Fruit fly (Drosophila melanogaster) whole organism, pupa: ENCODE measurements around the gene comm.

ENCODE experiments used
- CG10348 ChIP-seq: fragments of 200-800 bp; sonication (Bioruptor generic); IDR thresholded peaks from 2 replicates; pipeline ENCODE4 v1.3.6; 2022; ENCODE audit warnings: missing biosample characterization, missing genetic modification characterization
- CG13204 ChIP-seq: fragments of 200-800 bp; sonication (Bioruptor generic); optimal IDR thresholded peaks from 2 replicates; lab custom pipeline; 2018; ENCODE audit warnings: missing biosample characterization, mild to moderate bottlenecking, missing genetic modification characterization, moderate library complexity
- CG14655 ChIP-seq: fragments of 200-800 bp; sonication (Bioruptor generic); optimal IDR thresholded peaks from 3 replicates; lab custom pipeline; 2017; ENCODE audit warnings: mild to moderate bottlenecking, missing biosample characterization, missing genetic modification reagents, missing genetic modification characterization
- CG15710 ChIP-seq: fragments of 200-800 bp; sonication (Bioruptor generic); optimal IDR thresholded peaks from 2 replicates; lab custom pipeline; 2018; ENCODE audit warnings: missing biosample characterization, mild to moderate bottlenecking, missing genetic modification characterization, moderate library complexity
- CG32121 ChIP-seq: fragments of 200-800 bp; sonication (Bioruptor generic); IDR thresholded peaks from 2 replicates; pipeline ENCODE4 v1.3.6; 2022; ENCODE audit warnings: missing biosample characterization, missing genetic modification characterization
- CG8159 ChIP-seq: fragments of 200-800 bp; sonication (Bioruptor generic); optimal IDR thresholded peaks from 3 replicates; lab custom pipeline; 2018; ENCODE audit warnings: missing biosample characterization, mild to moderate bottlenecking, missing genetic modification characterization, moderate library complexity
- D1 ChIP-seq: fragments of 200-800 bp; sonication (Bioruptor generic); optimal IDR thresholded peaks from 2 replicates; lab custom pipeline; 2018; ENCODE audit warnings: missing biosample characterization, mild to moderate bottlenecking, missing genetic modification characterization, moderate library complexity
- Ets98B ChIP-seq: fragments of 200-800 bp; sonication (Bioruptor generic); IDR thresholded peaks from 2 replicates; pipeline ENCODE4 v1.3.6; 2022; ENCODE audit warnings: missing biosample characterization, missing genetic modification characterization
- Pif1A ChIP-seq: fragments of 200-800 bp; sonication (Bioruptor generic); optimal IDR thresholded peaks from 3 replicates; lab custom pipeline; 2016; ENCODE audit warnings: missing biosample characterization, missing genetic modification characterization
- Pif1B ChIP-seq: fragments of 200-800 bp; sonication (Bioruptor generic); optimal IDR thresholded peaks from 3 replicates; lab custom pipeline; 2016; ENCODE audit warnings: missing biosample characterization, missing genetic modification characterization

DNA sequence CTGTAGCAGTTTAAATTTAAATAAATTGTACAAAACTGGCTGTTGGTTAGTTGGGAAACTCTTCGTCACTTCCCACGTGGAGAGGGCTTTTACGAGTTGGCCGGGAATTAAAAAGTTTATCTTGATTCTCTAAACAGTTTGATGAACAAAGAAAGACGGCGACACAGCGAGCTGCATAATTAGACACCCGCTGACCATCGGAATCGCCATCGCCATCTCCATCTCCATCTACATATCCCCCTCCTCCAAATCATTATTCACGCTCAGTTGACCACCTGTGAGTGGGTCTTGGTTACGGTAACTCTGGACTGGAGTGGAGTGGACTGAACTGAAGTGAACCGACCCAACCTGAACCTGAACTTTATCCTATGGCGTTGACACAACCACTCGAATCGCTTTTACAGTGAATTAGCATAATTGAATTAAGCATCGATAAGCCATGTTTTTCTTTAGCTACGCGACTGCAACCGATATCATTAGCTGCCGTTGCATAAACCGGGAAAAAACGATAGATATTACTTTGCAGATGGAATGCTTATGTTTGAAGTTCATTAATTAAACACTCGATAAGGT is 12.6 kb upstream of the comm start:
- TF ChIP-seq CG10348 (GFP tag; lab: Robert Waterston, UW) (no peak), CG13204 (no peak), D1 (tag; lab: Kevin White, UChicago) (no peak), Pif1A (GFP tag; lab: Kevin White, UChicago) (no peak), Ets98B (GFP tag; lab: Robert Waterston, UW) (no peak), Pif1B (GFP tag; lab: Kevin White, UChicago) (no peak), CG14655 (GFP tag; lab: Kevin White, UChicago) (no peak), CG8159 (tag; lab: Kevin White, UChicago) (no peak), CG32121 (GFP tag; lab: Robert Waterston, UW) (no peak), CG15710 (no peak)
